Fruit fly (Drosophila melanogaster): ENCODE data around the gene CG14223.

CG14223 gene

DNA sequence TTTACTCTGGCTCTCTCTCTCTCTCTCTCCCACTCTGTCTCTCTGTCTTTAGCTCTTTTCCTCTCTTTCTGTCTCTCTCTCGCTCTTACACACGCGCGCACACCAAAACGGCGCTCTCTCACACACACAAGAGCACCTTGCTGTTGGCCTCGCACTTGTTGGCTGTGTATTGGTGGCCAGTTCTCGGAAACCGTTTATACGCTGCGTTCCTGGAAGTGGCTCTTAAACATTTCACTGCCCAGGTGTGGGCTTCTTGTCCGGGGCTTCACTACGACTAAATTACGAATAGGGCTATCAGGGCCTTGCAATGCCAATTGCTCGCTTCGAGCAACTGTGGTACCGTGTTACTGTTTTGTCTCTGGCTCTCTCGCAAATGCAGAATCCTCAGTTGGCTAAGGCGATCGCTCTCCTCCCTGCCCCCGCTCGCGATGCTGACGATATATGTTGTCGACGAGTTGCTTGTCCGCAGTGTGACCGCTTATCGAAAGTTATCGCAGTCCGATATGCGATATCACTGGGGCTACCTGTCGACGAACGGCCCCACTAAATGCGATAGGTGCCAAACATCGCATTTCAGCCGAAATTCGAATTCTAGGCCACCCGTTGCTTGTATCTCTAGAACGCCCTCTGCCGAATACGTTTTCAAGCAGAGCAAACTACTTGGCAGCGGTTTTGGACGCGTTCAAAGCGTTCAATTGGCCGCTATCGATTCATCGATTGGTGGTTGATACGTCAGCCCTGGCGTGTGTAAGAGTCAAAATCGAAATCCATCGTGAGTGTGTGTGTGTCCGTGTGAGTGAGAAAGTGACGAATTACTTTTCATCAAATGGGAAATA, 19.5 kb upstream of the CG14223 start, which contains the start of the genes dome and Ubqn:
Gene dome, minus strand, starts transcription at position 479 of the 836 bp plus-strand sequence.
Gene Ubqn, plus strand, starts transcription at position 769 of the 836 bp plus-strand sequence.
- peak; percentile 62 for TF ChIP-seq CG17801 (GFP tag; optimal IDR thresholded peaks at IDR 0.05; ENCODE audit: partially characterized antibody)

- no peak for TF ChIP-seq CG17801 (GFP tag; optimal IDR thresholded peaks at IDR 0.05; ENCODE audit: partially characterized antibody)
Observed at dm6 chrX:19679207-19679606, 15.4 kb upstream of the CG14223 start.

DNA sequence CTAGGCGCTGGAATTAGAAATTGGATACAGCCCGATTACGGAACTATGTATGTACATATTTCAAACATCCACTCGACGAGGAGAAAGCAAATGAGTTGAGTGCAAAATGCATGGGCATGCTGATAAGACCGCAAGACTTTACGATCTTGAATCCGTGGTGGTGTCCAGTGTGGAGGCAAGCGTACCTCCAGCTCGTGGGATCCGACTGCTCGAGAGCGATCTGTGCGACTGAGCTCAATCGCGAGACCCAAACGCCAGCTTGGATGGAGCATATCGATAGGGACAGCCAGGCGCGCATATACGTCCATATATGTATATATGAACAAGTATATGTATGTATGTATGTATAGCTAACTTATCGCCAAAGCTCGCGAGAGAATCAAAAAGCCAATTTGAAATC, 11.9 kb upstream of the CG14223 start, which contains the start of gene et:
Gene et, minus strand, starts transcription at position 230 of the 400 bp plus-strand sequence.
- TF ChIP-seq CG17801 (GFP tag; optimal IDR thresholded peaks at IDR 0.05; ENCODE audit: partially characterized antibody): no peak

DNA sequence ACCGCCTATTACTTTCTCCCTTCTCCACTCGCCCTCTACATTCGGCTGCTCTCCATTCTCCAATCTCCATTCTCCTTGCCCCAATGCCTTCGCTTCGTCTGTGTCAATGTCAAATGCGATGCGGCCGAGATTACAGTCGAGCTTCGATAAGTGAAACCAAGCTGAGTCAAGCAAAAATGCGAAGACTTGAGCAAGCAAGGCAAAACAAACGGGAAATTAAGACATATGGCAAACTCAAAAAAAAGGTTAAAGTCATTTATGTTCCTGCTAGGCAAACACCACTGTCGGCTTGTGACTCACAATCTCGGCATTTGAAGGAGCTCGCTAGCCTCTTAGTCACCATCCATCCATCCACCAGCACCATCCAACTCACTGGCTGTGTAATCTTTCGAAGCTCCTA, 4.6 kb upstream of the CG14223 start:
- peak; percentile 93 for TF ChIP-seq CG17801 (GFP tag; optimal IDR thresholded peaks at IDR 0.05; ENCODE audit: partially characterized antibody)

DNA sequence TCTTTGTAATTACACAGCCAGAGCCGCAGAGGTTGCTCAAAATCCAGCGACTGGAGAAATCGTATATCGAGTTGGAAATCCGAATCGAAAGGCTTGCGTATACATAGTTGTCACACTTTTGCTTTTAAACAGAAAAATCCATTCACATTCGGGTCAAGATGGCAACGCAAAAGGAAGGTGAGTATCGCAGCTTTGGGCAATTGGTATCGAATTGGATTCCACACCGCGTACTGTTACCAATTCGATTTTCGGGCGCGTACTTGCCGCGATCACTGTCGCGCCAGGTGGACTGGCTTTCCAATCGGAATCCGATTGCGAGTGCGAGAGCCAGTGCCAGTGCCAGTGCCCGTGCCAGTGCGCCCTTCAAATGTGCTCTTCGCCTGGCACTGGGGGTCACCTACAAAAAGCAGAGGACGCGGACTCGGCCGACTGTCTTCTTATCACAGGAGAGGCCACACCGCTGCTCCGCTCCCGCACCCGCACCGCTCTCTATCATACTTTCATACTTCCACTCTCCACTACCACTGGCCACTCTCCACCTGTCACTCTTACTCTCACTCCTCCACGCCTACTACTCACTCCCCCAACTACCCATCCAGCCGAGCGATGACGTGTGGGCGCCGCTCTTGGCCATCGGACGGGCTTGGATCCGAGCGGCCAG, 3.8 kb upstream of the CG14223 start:
- no peak for TF ChIP-seq CG17801 (GFP tag; optimal IDR thresholded peaks at IDR 0.05; ENCODE audit: partially characterized antibody)

- TF ChIP-seq CG17801 (GFP tag; optimal IDR thresholded peaks at IDR 0.05; ENCODE audit: partially characterized antibody): peak; percentile 69
Observed at dm6 chrX:19666991-19667409, 3.2 kb upstream of the CG14223 start, which contains the start of gene Zw. Gene Zw (plus strand): TSS chrX:19667252.

DNA sequence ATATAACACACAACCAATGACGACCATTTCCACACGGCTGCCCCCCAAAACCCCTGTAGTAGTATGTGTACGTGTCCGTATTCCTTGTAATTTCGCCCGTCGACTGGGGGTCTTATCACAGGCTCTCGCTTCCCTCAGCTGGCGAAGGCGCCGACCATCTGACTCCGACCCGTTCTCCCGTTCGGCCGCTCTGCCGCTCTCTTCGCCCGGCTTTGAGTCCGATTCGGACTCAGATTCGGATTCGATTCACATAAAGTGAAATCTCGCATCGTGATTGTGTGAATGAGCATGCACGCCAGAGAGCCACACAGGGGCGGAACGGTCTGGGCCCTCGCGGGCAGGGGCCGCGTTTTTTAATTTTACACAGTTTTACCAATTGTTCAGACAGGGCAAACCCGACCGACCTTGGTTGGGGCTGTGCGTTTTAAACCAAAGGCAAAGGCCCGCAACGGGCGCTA, 1.9 kb upstream of the CG14223 start:
- peak; percentile 13 for TF ChIP-seq CG17801 (GFP tag; optimal IDR thresholded peaks at IDR 0.05; ENCODE audit: partially characterized antibody)

DNA sequence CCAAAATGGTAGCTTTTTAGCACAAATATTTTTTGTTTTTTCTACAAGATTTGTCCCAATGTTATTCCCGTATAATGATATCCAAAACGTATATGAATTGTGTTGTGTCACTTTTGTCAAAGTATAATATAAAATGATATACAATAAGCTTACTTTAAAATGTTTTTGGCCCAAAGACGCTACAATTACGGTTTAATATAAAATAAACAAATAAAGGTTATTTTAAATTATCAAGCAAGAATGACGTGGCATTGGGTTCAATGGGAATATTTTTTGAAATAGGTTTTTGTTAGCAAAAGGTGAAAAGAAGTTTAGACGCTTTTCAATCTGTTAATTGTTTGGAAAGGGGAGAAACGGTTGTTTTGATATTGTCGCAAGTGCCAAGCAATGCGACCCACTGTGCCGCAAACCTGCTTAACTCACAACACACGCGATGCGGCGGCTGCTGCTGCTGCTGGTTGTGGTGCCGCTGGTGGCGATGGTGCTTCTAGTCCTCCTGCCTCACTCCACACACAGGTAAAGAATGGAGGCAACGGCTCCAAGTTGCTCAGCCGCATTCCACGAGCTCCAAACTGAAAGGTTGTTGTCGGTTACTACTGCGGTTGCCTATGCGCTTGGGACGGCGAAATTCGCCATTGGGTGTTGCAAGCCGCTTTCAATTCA, 444 bp downstream of the CG14223 start:
- TF ChIP-seq CG17801 (GFP tag; optimal IDR thresholded peaks at IDR 0.05; ENCODE audit: partially characterized antibody): no peak

- peak; percentile 48 for TF ChIP-seq CG17801 (GFP tag; optimal IDR thresholded peaks at IDR 0.05; ENCODE audit: partially characterized antibody)
Observed at dm6 chrX:19662583-19663195, 1.1 kb downstream of the CG14223 start.

DNA sequence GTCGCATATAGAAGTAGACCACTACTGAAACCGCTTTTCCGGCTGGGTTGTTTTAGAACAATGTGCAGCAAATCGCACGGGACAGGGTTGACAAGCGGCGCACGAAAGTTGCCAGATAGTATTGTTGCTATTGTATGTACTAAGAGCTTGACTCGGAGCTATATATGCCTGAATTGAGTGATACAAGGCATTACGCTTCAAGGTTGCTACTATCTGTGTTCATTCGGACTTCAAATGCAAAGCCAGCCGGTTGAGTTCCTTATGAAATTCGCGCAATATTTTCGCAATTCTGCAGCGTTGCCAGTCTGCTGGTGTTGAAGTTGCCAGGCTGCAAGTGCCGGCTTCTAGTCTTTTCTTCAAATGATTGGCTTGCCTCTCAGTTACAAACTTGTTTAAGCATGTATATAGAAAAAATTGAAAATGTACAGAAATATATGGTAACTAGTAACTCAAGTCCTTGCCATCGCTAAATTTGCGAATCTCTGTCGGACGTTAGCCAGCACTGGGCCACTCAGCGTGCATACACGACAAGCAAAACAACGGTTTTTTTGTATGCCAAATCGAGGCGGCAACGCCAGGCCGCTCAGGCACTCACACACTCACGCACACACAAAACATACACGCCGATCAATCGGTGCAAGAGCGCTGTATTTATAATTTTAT, 11.9 kb downstream of the CG14223 start, which contains the start of the genes Ranbp21 and Elys:
Gene Ranbp21, minus strand, starts transcription at position 513 of the 663 bp plus-strand sequence.
Gene Elys, plus strand, starts transcription at position 549 of the 663 bp plus-strand sequence.
- peak; percentile 13 for TF ChIP-seq CG17801 (GFP tag; optimal IDR thresholded peaks at IDR 0.05; ENCODE audit: partially characterized antibody)

dm6 chrX:19645873-19646541, 17.8 kb downstream of the CG14223 start, which contains the start of gene Arp10:
Gene Arp10 (minus strand): TSS chrX:19646176.
- TF ChIP-seq CG17801 (GFP tag; optimal IDR thresholded peaks at IDR 0.05; ENCODE audit: partially characterized antibody): no peak

DNA sequence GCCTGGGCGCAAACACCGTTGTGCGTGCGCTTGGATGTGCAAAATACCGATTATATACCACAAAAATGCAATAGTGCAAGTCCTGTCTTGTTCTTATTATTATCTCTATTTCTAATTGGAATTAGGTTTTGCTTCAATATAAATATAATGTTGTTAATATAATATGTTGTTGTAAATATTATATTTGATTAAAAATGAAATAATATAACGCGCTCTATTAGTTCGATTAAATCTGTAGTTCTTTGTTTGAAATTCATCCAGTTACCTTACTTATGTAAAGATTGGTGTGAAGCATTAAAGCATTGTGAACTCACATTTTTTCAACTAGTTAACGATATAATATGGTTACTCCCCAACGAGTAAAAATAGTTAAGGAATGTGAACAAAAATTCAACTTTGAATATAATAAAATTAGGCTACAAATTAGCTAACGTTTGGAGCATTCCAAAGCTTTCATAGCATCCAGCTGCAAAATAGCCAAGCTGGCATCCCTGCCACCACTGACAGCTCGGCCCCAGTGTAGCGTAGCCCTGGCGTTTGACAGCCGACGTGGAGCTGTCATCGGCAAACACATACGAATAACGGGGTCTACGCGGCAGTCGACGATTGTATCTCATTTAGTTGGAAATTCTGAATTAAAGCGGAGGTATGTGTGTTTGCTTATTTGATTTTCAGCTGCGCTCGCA, 20.8 kb downstream of the CG14223 start, which contains the start of the genes CG12237 and Sec61gamma:
Gene CG12237, minus strand, starts transcription at position 51 of the 686 bp plus-strand sequence.
Gene Sec61gamma, plus strand, starts transcription at position 509 of the 686 bp plus-strand sequence.
- TF ChIP-seq CG17801 (GFP tag; optimal IDR thresholded peaks at IDR 0.05; ENCODE audit: partially characterized antibody): peak; percentile 45

All from ovary, adult (tissue).